Worm (Caenorhabditis elegans): ENCODE results near the gene srz-66.

The srz-66 gene

ce11 chrV:17171551-17171950 lies 4.2 kb upstream of the srz-66 start, which contains the start of gene srbc-26:
Gene srbc-26 (plus strand): TSS chrV:17171851.
- TF ChIP-seq ceh-16 (tag; optimal IDR thresholded peaks at IDR 0.05): no peak
- no peak for TF ChIP-seq ama-1 (optimal IDR thresholded peaks at IDR 0.05)
- TF ChIP-seq lin-39 (tag; optimal IDR thresholded peaks at IDR 0.05): no peak
- TF ChIP-seq ztf-11 (tag; optimal IDR thresholded peaks at IDR 0.05): no peak
- no peak for TF ChIP-seq nhr-23 (tag; optimal IDR thresholded peaks at IDR 0.05)
- no peak for TF ChIP-seq elt-3 (tag; optimal IDR thresholded peaks at IDR 0.05)
- no peak for TF ChIP-seq dmd-4 (tag; optimal IDR thresholded peaks at IDR 0.05)
- no peak for TF ChIP-seq ztf-1 (GFP tag; conservative IDR thresholded peaks at IDR 0.05)
- no peak for TF ChIP-seq gmeb-1 (tag; optimal IDR thresholded peaks at IDR 0.05)
- no peak for TF ChIP-seq R02D3.7 (tag; optimal IDR thresholded peaks at IDR 0.05)
- no peak for TF ChIP-seq mdl-1 (tag; optimal IDR thresholded peaks at IDR 0.05)
- TF ChIP-seq unc-39 (tag; optimal IDR thresholded peaks at IDR 0.05): no peak

ce11 chrV:17170822-17171221 lies 3.5 kb upstream of the srz-66 start, which contains the start of gene srw-51:
Gene srw-51 (minus strand): TSS chrV:17170922.
- TF ChIP-seq C34F6.9 (tag; optimal IDR thresholded peaks at IDR 0.05) (no peak), ama-1 (optimal IDR thresholded peaks at IDR 0.05) (no peak), nhr-237 (tag; optimal IDR thresholded peaks at IDR 0.05) (no peak), nhr-6 (tag; optimal IDR thresholded peaks at IDR 0.05) (no peak), dmd-4 (tag; optimal IDR thresholded peaks at IDR 0.05) (no peak), blmp-1 (tag; optimal IDR thresholded peaks at IDR 0.05; ENCODE audit: insufficient read depth) (no peak), nhr-11 (tag; optimal IDR thresholded peaks at IDR 0.05) (no peak), mab-5 (tag; optimal IDR thresholded peaks at IDR 0.05) (no peak), R02D3.7 (tag; optimal IDR thresholded peaks at IDR 0.05) (no peak), ztf-4 (tag; optimal IDR thresholded peaks at IDR 0.05) (no peak)

DNA sequence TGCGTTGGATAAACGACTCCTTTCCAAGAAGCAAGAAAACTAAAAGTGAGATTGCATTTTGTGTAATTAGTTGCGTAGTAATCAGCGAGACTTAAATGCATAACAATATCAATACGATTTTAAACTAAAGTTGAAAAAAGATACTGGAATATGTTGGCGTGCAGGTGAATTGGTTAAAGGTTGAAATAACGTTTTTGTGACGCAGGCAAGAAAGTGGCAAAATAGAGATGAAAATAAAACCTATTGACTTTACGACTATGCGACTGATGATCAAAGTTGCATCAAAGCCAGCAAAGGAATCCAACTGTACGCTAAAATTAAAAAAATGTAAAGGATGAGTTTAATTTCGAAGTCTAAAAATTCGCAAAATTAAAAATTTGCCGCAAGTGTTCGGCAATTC lies 1.9 kb downstream of the srz-66 start, which contains the start of gene srh-102:
TSS of gene srh-102 (minus strand) at position 101 of the 400 bp plus-strand sequence.
- no peak for TF ChIP-seq gmeb-1 (tag; optimal IDR thresholded peaks at IDR 0.05)
- no peak for TF ChIP-seq nhr-21 (tag; optimal IDR thresholded peaks at IDR 0.05)
- TF ChIP-seq ztf-11 (tag; optimal IDR thresholded peaks at IDR 0.05): no peak
- no peak for TF ChIP-seq nhr-11 (tag; optimal IDR thresholded peaks at IDR 0.05)
- no peak for TF ChIP-seq egl-27 (tag; optimal IDR thresholded peaks at IDR 0.05)

DNA sequence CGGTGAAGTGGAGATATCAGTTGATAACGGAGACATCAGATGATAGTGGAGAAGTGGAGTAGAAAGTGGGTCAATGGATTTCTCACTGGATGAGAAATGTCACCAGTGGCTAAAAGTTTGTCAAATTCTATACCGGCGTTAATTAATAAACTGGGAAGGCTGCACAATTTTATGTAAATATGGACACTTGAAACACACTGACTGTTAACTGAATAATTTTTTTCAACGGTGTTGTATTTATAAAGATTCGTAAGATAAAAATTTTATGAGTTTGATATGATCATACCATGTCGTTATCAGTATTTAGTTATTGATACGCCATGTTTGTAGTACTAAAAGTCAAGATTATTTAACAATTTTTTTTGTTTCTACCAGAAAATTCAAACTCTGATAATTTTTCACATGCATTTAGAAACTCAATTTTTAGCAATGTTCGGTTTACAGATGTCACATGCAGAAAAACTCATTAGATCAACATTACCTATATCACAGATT lies 7.9 kb downstream of the srz-66 start, which contains the start of gene F40D4.12:
TSS of gene F40D4.12 (plus strand) at position 445 of the 495 bp plus-strand sequence.
- no peak for TF ChIP-seq mbf-1 (tag; optimal IDR thresholded peaks at IDR 0.05)
- TF ChIP-seq elt-1 (tag; optimal IDR thresholded peaks at IDR 0.05): no peak
- TF ChIP-seq lsy-2 (tag; optimal IDR thresholded peaks at IDR 0.05): no peak
- TF ChIP-seq peb-1 (tag; optimal IDR thresholded peaks at IDR 0.05): no peak
- TF ChIP-seq nhr-12 (tag; optimal IDR thresholded peaks at IDR 0.05): no peak
- TF ChIP-seq mab-5 (tag; optimal IDR thresholded peaks at IDR 0.05): no peak
- TF ChIP-seq nhr-77 (tag; optimal IDR thresholded peaks at IDR 0.05): no peak
- TF ChIP-seq nhr-23 (tag; optimal IDR thresholded peaks at IDR 0.05): no peak
- no peak for TF ChIP-seq elt-3 (tag; optimal IDR thresholded peaks at IDR 0.05)
- TF ChIP-seq nhr-21 (tag; optimal IDR thresholded peaks at IDR 0.05): no peak
- no peak for TF ChIP-seq R02D3.7 (tag; optimal IDR thresholded peaks at IDR 0.05)
- no peak for TF ChIP-seq sma-3 (GFP tag; optimal IDR thresholded peaks at IDR 0.05)
- no peak for TF ChIP-seq unc-62 (GFP tag; optimal IDR thresholded peaks at IDR 0.05)
- TF ChIP-seq Y55F3AM.14 (GFP tag; optimal IDR thresholded peaks at IDR 0.05): no peak
- no peak for TF ChIP-seq F13H6.1 (tag; optimal IDR thresholded peaks at IDR 0.05)

ce11 chrV:17157154-17157553 lies 10.2 kb downstream of the srz-66 start, which contains the start of gene F40D4.13:
Gene F40D4.13 (minus strand): TSS chrV:17157254.
- TF ChIP-seq nhr-11 (tag; optimal IDR thresholded peaks at IDR 0.05) (no peak), nhr-23 (tag; optimal IDR thresholded peaks at IDR 0.05) (no peak), lsy-2 (tag; optimal IDR thresholded peaks at IDR 0.05) (no peak), dmd-4 (tag; optimal IDR thresholded peaks at IDR 0.05) (no peak), lin-39 (tag; optimal IDR thresholded peaks at IDR 0.05) (no peak), elt-1 (tag; optimal IDR thresholded peaks at IDR 0.05) (no peak), blmp-1 (tag; optimal IDR thresholded peaks at IDR 0.05; ENCODE audit: insufficient read depth) (no peak), C34F6.9 (tag; optimal IDR thresholded peaks at IDR 0.05) (no peak), Y55F3AM.14 (GFP tag; optimal IDR thresholded peaks at IDR 0.05) (no peak)

ce11 chrV:17155384-17155858 lies 11.9 kb downstream of the srz-66 start, which contains the start of gene F40D4.17:
Gene F40D4.17 (minus strand): TSS chrV:17155434.
- TF ChIP-seq nhr-237 (tag; optimal IDR thresholded peaks at IDR 0.05) (no peak), mdl-1 (tag; optimal IDR thresholded peaks at IDR 0.05) (no peak), ceh-16 (tag; optimal IDR thresholded peaks at IDR 0.05) (no peak), nhr-77 (tag; optimal IDR thresholded peaks at IDR 0.05) (no peak), C34F6.9 (tag; optimal IDR thresholded peaks at IDR 0.05) (no peak), sem-4 (tag; optimal IDR thresholded peaks at IDR 0.05) (no peak), snpc-4 (tag; optimal IDR thresholded peaks at IDR 0.05) (no peak), nhr-23 (tag; optimal IDR thresholded peaks at IDR 0.05) (no peak)
